Worm (Caenorhabditis elegans) whole organism, young adult: ENCODE measurements around the gene srab-12.

Experiments
- F22D6.2 ChIP-seq: sonication (generic microtip); optimal IDR thresholded peaks from 2 replicates; lab custom pipeline; 2016; ENCODE audit warnings: mild to moderate bottlenecking, missing genetic modification characterization, missing compliant biosample characterization
- F37B4.10 ChIP-seq: fragments of 200-800 bp; sonication (Bioruptor generic); IDR thresholded peaks from 2 replicates; pipeline ENCODE4 v1.3.6; 2022; ENCODE audit warnings: missing genetic modification characterization, missing compliant biosample characterization
- F55B11.4 ChIP-seq: sonication (generic microtip); optimal IDR thresholded peaks from 2 replicates; lab custom pipeline; 2016; ENCODE audit warnings: missing compliant biosample characterization, missing genetic modification characterization, borderline replicate concordance; ENCODE audit not compliant: insufficient read depth
- F57C9.4 ChIP-seq: sonication (generic microtip); optimal IDR thresholded peaks from 2 replicates; lab custom pipeline; 2017; ENCODE audit warnings: mild to moderate bottlenecking, missing genetic modification characterization, missing compliant biosample characterization
- K11D2.4 ChIP-seq: fragments of 200-800 bp; sonication (Bioruptor generic); IDR thresholded peaks from 2 replicates; pipeline ENCODE4 v1.3.6; 2022; ENCODE audit warnings: missing genetic modification reagents, missing genetic modification characterization, missing compliant biosample characterization
- ama-1 ChIP-seq, 3 experiments: fragments of 150-350 bp in 1 of 3; sonication (generic microtip) in 2 of 3; optimal IDR thresholded peaks; 2 replicates each; lab custom pipeline; 2014 to 2018; ENCODE audit warnings: missing biosample characterization in 2 of 3, missing genetic modification characterization in 2 of 3, missing genetic modification reagents in 2 of 3
- bed-2 ChIP-seq: fragments of 200-800 bp; sonication (Bioruptor generic); IDR thresholded peaks from 2 replicates; pipeline ENCODE4 v1.3.6; 2022; ENCODE audit warnings: missing genetic modification reagents, missing genetic modification characterization, missing compliant biosample characterization
- ceh-58 ChIP-seq: fragments of 200-800 bp; sonication (Bioruptor generic); IDR thresholded peaks from 2 replicates; pipeline ENCODE4 v1.3.6; 2022; ENCODE audit warnings: missing genetic modification characterization, missing compliant biosample characterization
- ceh-79 ChIP-seq: sonication (generic microtip); optimal IDR thresholded peaks from 2 replicates; lab custom pipeline; 2017; ENCODE audit warnings: mild to moderate bottlenecking, missing genetic modification characterization, missing compliant biosample characterization
- chd-7 ChIP-seq: sonication (generic microtip); optimal IDR thresholded peaks from 2 replicates; lab custom pipeline; 2016; ENCODE audit warnings: mild to moderate bottlenecking, missing genetic modification characterization, moderate library complexity, missing compliant biosample characterization
- die-1 ChIP-seq: sonication (generic microtip); optimal IDR thresholded peaks from 2 replicates; lab custom pipeline; 2016; ENCODE audit warnings: missing genotype, mild to moderate bottlenecking, missing genetic modification characterization, missing compliant biosample characterization
- egl-18 ChIP-seq: fragments of 200-800 bp; sonication (Bioruptor generic); IDR thresholded peaks from 2 replicates; pipeline ENCODE4 v1.3.6; 2022; ENCODE audit warnings: missing genetic modification reagents, missing genetic modification characterization, missing compliant biosample characterization
- ekl-4 ChIP-seq: fragments of 200-800 bp; sonication (Bioruptor generic); IDR thresholded peaks from 2 replicates; pipeline ENCODE4 v1.3.6; 2022; ENCODE audit warnings: missing genetic modification reagents, missing genetic modification characterization, missing compliant biosample characterization
- lin-54 ChIP-seq: fragments of 200-800 bp; sonication (Bioruptor generic); optimal IDR thresholded peaks from 2 replicates; lab custom pipeline; 2018; ENCODE audit warnings: mild to moderate bottlenecking, missing genetic modification characterization, missing compliant biosample characterization

DNA sequence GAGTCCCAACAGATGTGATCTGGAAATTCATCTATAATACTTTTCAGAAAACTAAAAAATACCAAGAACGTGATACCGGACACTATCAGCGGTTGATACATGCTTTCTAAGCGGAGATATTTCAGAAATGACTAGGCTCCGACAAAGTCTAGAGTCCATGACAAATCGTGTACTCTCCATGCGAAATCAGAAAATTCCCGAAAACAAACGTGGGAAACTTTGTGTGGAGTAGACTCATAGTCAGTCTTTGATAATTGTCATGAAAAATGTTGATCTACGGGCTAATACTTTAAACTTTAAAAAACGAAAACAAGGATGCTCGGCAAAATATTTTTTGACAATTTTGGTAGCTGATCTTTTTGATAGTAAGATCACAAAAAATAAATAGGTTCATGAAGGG, 15.3 kb upstream of the srab-12 start, which contains the start of gene srx-18:
- TF ChIP-seq die-1 (tag; lab: Kevin White, UChicago) (no peak), egl-18 (no peak), ekl-4 (GFP tag; lab: Robert Waterston, UW) (no peak), F22D6.2 (tag; lab: Kevin White, UChicago) (no peak), bed-2 (GFP tag; lab: Robert Waterston, UW) (no peak), chd-7 (tag; lab: Kevin White, UChicago) (no peak), F57C9.4 (tag; lab: Kevin White, UChicago) (no peak), lin-54 (GFP tag; lab: Kevin White, UChicago) (no peak), ceh-58 (GFP tag; lab: Robert Waterston, UW) (no peak), F55B11.4 (no peak), F37B4.10 (GFP tag; lab: Robert Waterston, UW) (no peak), K11D2.4 (GFP tag; lab: Robert Waterston, UW) (no peak), ama-1 (optimal IDR thresholded peaks at IDR 0.05; lab: Kevin White, UChicago) (no peak), ama-1 (GFP tag; optimal IDR thresholded peaks at IDR 0.05; lab: Kevin White, UChicago) (no peak), ceh-79 (no peak)
